Worm (Caenorhabditis elegans): ENCODE measurements around the gene scd-1.
A peak's percentile ranks its signal among the peaks of the same experiment; 100 is the strongest.

scd-1 gene

DNA sequence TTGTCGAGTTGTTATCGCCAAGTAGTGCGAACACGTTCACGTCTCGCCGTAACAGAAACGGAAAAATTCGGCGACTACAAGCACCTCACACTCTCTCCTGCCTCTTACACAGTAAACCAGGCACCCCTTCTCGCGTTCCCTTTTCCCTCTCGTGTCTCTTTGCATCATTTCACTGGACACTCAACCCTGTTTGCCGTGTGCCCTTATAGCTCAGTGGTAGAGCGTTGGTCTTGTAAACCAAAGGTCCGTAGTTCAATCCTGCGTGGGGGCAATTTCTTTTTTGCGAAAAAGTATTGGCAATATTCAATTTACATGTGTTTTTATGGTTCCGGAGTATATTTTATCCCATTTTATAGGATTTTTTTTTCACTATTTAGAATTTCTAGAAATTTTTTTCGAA, 38.0 kb upstream of the scd-1 start (continued):
- TF ChIP-seq gei-8 (GFP tag; optimal IDR thresholded peaks at IDR 0.05) (peak; percentile 78), ZK337.2 (GFP tag; IDR thresholded peaks at IDR 0.05) (peak; percentile 81), Y75B8A.6 (GFP tag; IDR thresholded peaks at IDR 0.05) (peak; percentile 90), hif-1 (tag; optimal IDR thresholded peaks at IDR 0.05) (peak in 1 of 2 experiments; percentile 60), ctbp-1 (GFP tag; IDR thresholded peaks at IDR 0.05) (peak; percentile 93), aly-2 (tag; optimal IDR thresholded peaks at IDR 0.05) (no peak), lin-29 (GFP tag; IDR thresholded peaks at IDR 0.05) (peak; percentile 81), nhr-48 (tag; optimal IDR thresholded peaks at IDR 0.05) (peak; percentile 75), dve-1 (tag; optimal IDR thresholded peaks at IDR 0.05; ENCODE audit: insufficient read depth) (no peak), duxl-1 (tag; optimal IDR thresholded peaks at IDR 0.05; ENCODE audit: poor library complexity) (peak; percentile 94), ama-1 (optimal IDR thresholded peaks at IDR 0.05) (no peak), snpc-1.2 (GFP tag; IDR thresholded peaks at IDR 0.05) (peak; percentile 95), F49E8.2 (tag; optimal IDR thresholded peaks at IDR 0.05; ENCODE audit: borderline replicate concordance) (peak; percentile 65), dmd-8 (GFP tag; IDR thresholded peaks at IDR 0.05) (peak; percentile 98), lim-7 (GFP tag; IDR thresholded peaks at IDR 0.05) (no peak; the same call in 1 of the 2 replicates), sdz-12 (GFP tag; optimal IDR thresholded peaks at IDR 0.05) (peak; percentile 66), nhr-28 (tag; optimal IDR thresholded peaks at IDR 0.05) (peak; percentile 48), F26F4.8 (GFP tag; conservative IDR thresholded peaks at IDR 0.05) (peak; percentile 96), zip-11 (GFP tag; IDR thresholded peaks at IDR 0.05) (peak; percentile 76; the same call in 1 of the 2 replicates), hlh-11 (tag; optimal IDR thresholded peaks at IDR 0.05) (no peak), unc-39 (tag; optimal IDR thresholded peaks at IDR 0.05) (no peak), tra-1 (GFP tag; IDR thresholded peaks at IDR 0.05) (peak; percentile 95), mdl-1 (tag; optimal IDR thresholded peaks at IDR 0.05) (peak in 1 of 2 experiments; percentile 9), D1046.2 (GFP tag; IDR thresholded peaks at IDR 0.05) (peak; percentile 93), ZK546.5 (tag; optimal IDR thresholded peaks at IDR 0.05) (no peak), mxl-3 (GFP tag; optimal IDR thresholded peaks at IDR 0.05) (peak; percentile 75), ces-1 (GFP tag; optimal IDR thresholded peaks at IDR 0.05) (no peak), nhr-76 (tag; optimal IDR thresholded peaks at IDR 0.05) (no peak), zfp-3 (GFP tag; conservative IDR thresholded peaks at IDR 0.05) (no peak; the same call in 1 of the 2 replicates), nhr-42 (GFP tag; IDR thresholded peaks at IDR 0.05) (peak; percentile 68; the same call in 1 of the 2 replicates), zip-2 (tag; optimal IDR thresholded peaks at IDR 0.05) (peak; percentile 67), tag-97 (GFP tag; IDR thresholded peaks at IDR 0.05) (no peak), fkh-10 (GFP tag; optimal IDR thresholded peaks at IDR 0.05) (peak; percentile 14), F44E2.7 (GFP tag; IDR thresholded peaks at IDR 0.05) (peak; percentile 91), mdt-29 (GFP tag; IDR thresholded peaks at IDR 0.05) (no peak; the same call in 1 of the 2 replicates), lin-38 (GFP tag; IDR thresholded peaks at IDR 0.05) (no peak; the same call in 1 of the 2 replicates), R02D3.7 (tag; optimal IDR thresholded peaks at IDR 0.05) (no peak), spr-1 (tag; optimal IDR thresholded peaks at IDR 0.05) (peak; percentile 78), hmg-1.1 (GFP tag; IDR thresholded peaks at IDR 0.05) (peak; percentile 97), lin-1 (GFP tag; IDR thresholded peaks at IDR 0.05) (no peak), F10B5.3 (tag; optimal IDR thresholded peaks at IDR 0.05) (peak; percentile 75), ztf-7 (tag; optimal IDR thresholded peaks at IDR 0.05) (no peak), pha-4 (GFP tag; IDR thresholded peaks at IDR 0.05) (peak; percentile 93), pha-4 (tag; optimal IDR thresholded peaks at IDR 0.05) (no peak)

All from whole organism, L4 larva.